Fruit fly (Drosophila melanogaster) whole organism, prepupa: ENCODE measurements around the gene CG12502.

Source experiments
- Blimp-1 ChIP-seq: fragments of 200-800 bp; sonication (Bioruptor generic); optimal IDR thresholded peaks from 3 replicates; lab custom pipeline; 2017; ENCODE audit warnings: missing biosample characterization, missing genetic modification characterization, mild to moderate bottlenecking, moderate library complexity, missing genetic modification reagents
- CG10669 ChIP-seq: fragments of 200-800 bp; sonication (Bioruptor generic); optimal IDR thresholded peaks from 3 replicates; lab custom pipeline; 2018; ENCODE audit warnings: missing biosample characterization, mild to moderate bottlenecking, missing genetic modification characterization, moderate library complexity
- CG11294 ChIP-seq: fragments of 200-800 bp; sonication (Bioruptor generic); IDR thresholded peaks from 2 replicates; pipeline ENCODE4 v1.3.6; 2022; ENCODE audit warnings: missing biosample characterization, missing genetic modification characterization
- CG11762 ChIP-seq: fragments of 200-800 bp; sonication (Bioruptor generic); optimal IDR thresholded peaks from 3 replicates; lab custom pipeline; 2016; ENCODE audit warnings: missing biosample characterization, missing genetic modification characterization; ENCODE audit not compliant: insufficient read depth
- CG11902 ChIP-seq: fragments of 200-800 bp; sonication (Bioruptor generic); optimal IDR thresholded peaks from 3 replicates; lab custom pipeline; 2016; ENCODE audit warnings: missing biosample characterization, missing genetic modification characterization
- CG15336 ChIP-seq: fragments of 200-800 bp; sonication (Bioruptor generic); IDR thresholded peaks from 2 replicates; pipeline ENCODE4 v1.3.6; 2022; ENCODE audit warnings: missing biosample characterization, missing genetic modification characterization
- CG1621 ChIP-seq: fragments of 200-800 bp; sonication (Bioruptor generic); optimal IDR thresholded peaks from 3 replicates; lab custom pipeline; 2018; ENCODE audit warnings: missing biosample characterization, mild to moderate bottlenecking, missing genetic modification characterization
- CG16779 ChIP-seq: fragments of 200-800 bp; sonication (Bioruptor generic); optimal IDR thresholded peaks from 3 replicates; lab custom pipeline; 2017; ENCODE audit warnings: missing biosample characterization, mild to moderate bottlenecking, missing genetic modification characterization
- CG3032 ChIP-seq: fragments of 200-800 bp; optimal IDR thresholded peaks from 2 replicates; lab custom pipeline; 2019; ENCODE audit warnings: missing biosample characterization, mild to moderate bottlenecking, missing genetic modification characterization, moderate library complexity
- CG31627 ChIP-seq: fragments of 200-800 bp; sonication (Bioruptor generic); optimal IDR thresholded peaks from 3 replicates; lab custom pipeline; 2016; ENCODE audit warnings: missing biosample characterization, missing genetic modification characterization
- CG32006 ChIP-seq: fragments of 200-800 bp; sonication (Bioruptor generic); optimal IDR thresholded peaks from 3 replicates; lab custom pipeline; 2017; ENCODE audit warnings: missing biosample characterization, mild to moderate bottlenecking, missing genetic modification characterization
- CG34406 ChIP-seq: fragments of 200-800 bp; sonication (Bioruptor generic); optimal IDR thresholded peaks from 3 replicates; lab custom pipeline; 2016; ENCODE audit warnings: missing biosample characterization, missing genetic modification characterization
- CG3919 ChIP-seq: fragments of 200-800 bp; sonication (Bioruptor generic); optimal IDR thresholded peaks from 3 replicates; lab custom pipeline; 2016; ENCODE audit warnings: missing biosample characterization, missing genetic modification characterization
- CG4318 ChIP-seq: fragments of 200-800 bp; sonication (Bioruptor generic); optimal IDR thresholded peaks from 3 replicates; lab custom pipeline; 2017; ENCODE audit warnings: missing biosample characterization, mild to moderate bottlenecking, missing genetic modification characterization
- CG6163 ChIP-seq: fragments of 200-800 bp; sonication (Bioruptor generic); IDR thresholded peaks from 3 replicates; pipeline ENCODE4 v1.3.6; 2022; ENCODE audit warnings: missing biosample characterization, missing genetic modification characterization
- CG6276 ChIP-seq: fragments of 200-800 bp; sonication (Bioruptor generic); optimal IDR thresholded peaks from 2 replicates; lab custom pipeline; 2017; ENCODE audit warnings: missing biosample characterization, mild to moderate bottlenecking, missing genetic modification characterization
- CG6792 ChIP-seq: fragments of 200-800 bp; sonication (Bioruptor generic); optimal IDR thresholded peaks from 3 replicates; lab custom pipeline; 2016; ENCODE audit warnings: missing biosample characterization, missing genetic modification characterization
- CG6808 ChIP-seq: fragments of 200-800 bp; sonication (Bioruptor generic); optimal IDR thresholded peaks from 3 replicates; lab custom pipeline; 2017; ENCODE audit warnings: missing biosample characterization, missing genetic modification characterization, mild to moderate bottlenecking, moderate library complexity, missing genetic modification reagents
- CG6854 ChIP-seq: fragments of 200-800 bp; sonication (Bioruptor generic); optimal IDR thresholded peaks from 2 replicates; lab custom pipeline; 2017; ENCODE audit warnings: missing biosample characterization, mild to moderate bottlenecking, missing genetic modification characterization
- CG7368 ChIP-seq: fragments of 200-800 bp; sonication (Bioruptor generic); optimal IDR thresholded peaks from 3 replicates; lab custom pipeline; 2016; ENCODE audit warnings: missing biosample characterization, missing genetic modification characterization
- CG8119 ChIP-seq: fragments of 200-800 bp; sonication (Bioruptor generic); IDR thresholded peaks from 3 replicates; pipeline ENCODE4 v1.3.6; 2022; ENCODE audit warnings: missing biosample characterization, missing genetic modification characterization
- CG8319 ChIP-seq: fragments of 200-800 bp; sonication (Bioruptor generic); optimal IDR thresholded peaks from 3 replicates; lab custom pipeline; 2016; ENCODE audit warnings: missing biosample characterization, missing genetic modification characterization
- CG8632 ChIP-seq: fragments of 200-800 bp; sonication (Bioruptor generic); optimal IDR thresholded peaks from 3 replicates; lab custom pipeline; 2016; ENCODE audit warnings: missing biosample characterization, missing genetic modification characterization
- CG9139 ChIP-seq: fragments of 200-800 bp; sonication (Bioruptor generic); optimal IDR thresholded peaks from 3 replicates; lab custom pipeline; 2017; ENCODE audit warnings: missing biosample characterization, mild to moderate bottlenecking, missing genetic modification characterization
- Eip75B ChIP-seq: fragments of 200-800 bp; sonication (Bioruptor generic); optimal IDR thresholded peaks from 3 replicates; lab custom pipeline; 2016; ENCODE audit warnings: missing biosample characterization, missing genetic modification characterization
- Eip93F ChIP-seq: fragments of 200-800 bp; sonication (Bioruptor generic); optimal IDR thresholded peaks from 2 replicates; lab custom pipeline; 2016; ENCODE audit warnings: missing biosample characterization, mild to moderate bottlenecking, missing genetic modification characterization
- Ets21C ChIP-seq: fragments of 200-800 bp; sonication (Bioruptor generic); optimal IDR thresholded peaks from 3 replicates; lab custom pipeline; 2016; ENCODE audit warnings: missing biosample characterization, missing genetic modification characterization
- Ets96B ChIP-seq: fragments of 200-800 bp; optimal IDR thresholded peaks from 2 replicates; lab custom pipeline; 2019; ENCODE audit warnings: missing biosample characterization, mild to moderate bottlenecking, missing genetic modification characterization, moderate library complexity
- Gug ChIP-seq: fragments of 200-800 bp; sonication (Bioruptor generic); IDR thresholded peaks from 2 replicates; pipeline ENCODE4 v1.3.6; 2022; ENCODE audit warnings: missing biosample characterization, missing genetic modification characterization
- Hr38 ChIP-seq: sonication (Bioruptor generic); optimal IDR thresholded peaks from 2 replicates; lab custom pipeline; 2016; ENCODE audit warnings: missing biosample characterization, missing genetic modification characterization
- Hr39 ChIP-seq: fragments of 200-800 bp; sonication (Bioruptor generic); optimal IDR thresholded peaks from 2 replicates; lab custom pipeline; 2016; ENCODE audit warnings: missing biosample characterization, missing genetic modification characterization
- Hr4 ChIP-seq: fragments of 200-800 bp; sonication (Bioruptor generic); optimal IDR thresholded peaks from 3 replicates; lab custom pipeline; 2016; ENCODE audit warnings: missing biosample characterization, missing genetic modification characterization
- Lpt ChIP-seq: fragments of 200-800 bp; sonication (Bioruptor generic); optimal IDR thresholded peaks from 3 replicates; lab custom pipeline; 2016; ENCODE audit warnings: missing biosample characterization, missing genetic modification characterization
- Met ChIP-seq: fragments of 200-800 bp; sonication (Bioruptor generic); optimal IDR thresholded peaks from 3 replicates; lab custom pipeline; 2016; ENCODE audit warnings: missing biosample characterization, missing genetic modification characterization
- OdsH ChIP-seq: fragments of 200-800 bp; sonication (Bioruptor generic); optimal IDR thresholded peaks from 3 replicates; lab custom pipeline; 2016; ENCODE audit warnings: missing biosample characterization, missing genetic modification characterization
- Smox ChIP-seq: fragments of 200-800 bp; sonication (Bioruptor generic); optimal IDR thresholded peaks from 3 replicates; lab custom pipeline; 2016; ENCODE audit warnings: missing biosample characterization, missing genetic modification characterization
- Sox102F ChIP-seq: fragments of 200-800 bp; sonication (Bioruptor generic); optimal IDR thresholded peaks from 2 replicates; lab custom pipeline; 2016; ENCODE audit warnings: missing biosample characterization, mild to moderate bottlenecking, missing genetic modification characterization
- Sox14 ChIP-seq: fragments of 200-800 bp; sonication (Bioruptor generic); optimal IDR thresholded peaks from 3 replicates; lab custom pipeline; 2016; ENCODE audit warnings: missing biosample characterization, missing genetic modification characterization
- cyc ChIP-seq: fragments of 200-800 bp; sonication (Bioruptor generic); optimal IDR thresholded peaks from 3 replicates; lab custom pipeline; 2016; ENCODE audit warnings: missing biosample characterization, missing genetic modification characterization
- dsx ChIP-seq: fragments of 200-800 bp; optimal IDR thresholded peaks from 3 replicates; lab custom pipeline; 2019; ENCODE audit warnings: missing biosample characterization, mild to moderate bottlenecking, missing genetic modification characterization, moderate library complexity; ENCODE audit not compliant: poor library complexity, severe bottlenecking
- esn ChIP-seq: fragments of 200-800 bp; sonication (Bioruptor generic); optimal IDR thresholded peaks from 2 replicates; lab custom pipeline; 2016; ENCODE audit warnings: missing biosample characterization, mild to moderate bottlenecking, missing genetic modification characterization, moderate library complexity
- fd59A ChIP-seq: fragments of 200-800 bp; sonication (Bioruptor generic); optimal IDR thresholded peaks from 2 replicates; lab custom pipeline; 2017; ENCODE audit warnings: missing biosample characterization, mild to moderate bottlenecking, missing genetic modification characterization, missing genetic modification reagents
- fd85E ChIP-seq: fragments of 200-800 bp; sonication (Bioruptor generic); optimal IDR thresholded peaks from 3 replicates; lab custom pipeline; 2016; ENCODE audit warnings: missing biosample characterization, missing genetic modification characterization
- fkh ChIP-seq: fragments of 200-800 bp; sonication (Bioruptor generic); optimal IDR thresholded peaks from 3 replicates; lab custom pipeline; 2017; ENCODE audit warnings: missing biosample characterization, mild to moderate bottlenecking, missing genetic modification characterization, moderate library complexity
- lz ChIP-seq: fragments of 200-800 bp; sonication (Bioruptor generic); optimal IDR thresholded peaks from 3 replicates; lab custom pipeline; 2016; ENCODE audit warnings: missing biosample characterization, missing genetic modification characterization
- net ChIP-seq: fragments of 200-800 bp; sonication (Bioruptor generic); optimal IDR thresholded peaks from 3 replicates; lab custom pipeline; 2016; ENCODE audit warnings: missing biosample characterization, missing genetic modification characterization
- pdm3 ChIP-seq: fragments of 200-800 bp; sonication (Bioruptor generic); optimal IDR thresholded peaks from 3 replicates; lab custom pipeline; 2016; ENCODE audit warnings: missing biosample characterization, missing genetic modification characterization
- spab ChIP-seq: fragments of 200-800 bp; sonication (Bioruptor generic); optimal IDR thresholded peaks from 2 replicates; lab custom pipeline; 2017; ENCODE audit warnings: missing biosample characterization, mild to moderate bottlenecking, missing genetic modification characterization, missing genetic modification reagents
- svp ChIP-seq: fragments of 200-800 bp; sonication (Bioruptor generic); peaks from one replicate; lab custom pipeline; 2016; ENCODE audit warnings: missing biosample characterization, missing genetic modification characterization
- vri ChIP-seq: fragments of 200-800 bp; sonication (Bioruptor generic); optimal IDR thresholded peaks from 3 replicates; lab custom pipeline; 2016; ENCODE audit warnings: missing biosample characterization, mild to moderate bottlenecking, missing genetic modification characterization

Gene CG12502

DNA sequence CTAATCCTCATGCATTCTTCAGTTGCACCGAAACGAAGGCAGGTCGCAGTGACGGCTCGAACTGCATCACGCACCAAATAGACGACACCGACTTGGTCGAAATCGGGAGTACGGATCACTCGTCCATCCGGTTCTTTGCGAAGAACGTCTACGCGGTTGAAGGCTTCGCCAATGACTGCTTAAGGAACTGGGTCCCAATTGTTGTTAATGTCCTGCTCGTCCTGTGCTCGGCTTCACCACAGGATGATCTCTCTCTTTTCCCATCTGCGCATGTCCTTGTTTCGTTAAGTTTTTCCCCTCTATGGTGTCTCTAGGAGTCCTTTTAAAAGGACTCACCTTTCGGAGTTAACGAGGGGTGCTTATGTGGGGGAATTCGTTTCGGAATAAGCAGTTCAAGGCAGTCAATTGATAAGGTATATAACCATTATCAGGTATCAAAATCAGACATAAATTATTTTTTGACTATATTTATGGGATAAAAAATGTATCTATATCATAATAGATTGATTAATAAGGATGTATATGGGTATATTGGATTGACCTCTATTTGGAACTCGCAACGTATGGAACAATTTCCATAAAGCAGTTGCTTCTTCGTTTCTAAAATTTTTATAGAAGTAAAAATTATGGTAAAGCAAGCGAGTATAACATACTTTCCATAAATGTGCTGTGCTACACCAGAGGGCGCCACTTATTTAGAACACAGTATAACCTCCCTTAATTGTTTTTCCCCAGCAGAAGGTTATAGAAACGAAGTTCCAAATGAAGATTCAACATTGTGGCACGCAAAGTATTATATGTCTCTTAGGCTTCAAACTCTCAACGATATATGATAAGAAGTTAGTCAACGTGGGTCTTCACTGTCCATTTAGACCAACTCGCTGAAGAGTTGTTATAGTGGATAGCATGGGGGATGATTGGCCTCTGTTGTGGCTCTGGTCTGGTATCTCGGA lies 7.9 kb upstream of the CG12502 start, which contains the start of gene dpr20:
dpr20 (minus strand) TSS at position 186 of the 953 bp plus-strand sequence.
- TF ChIP-seq fd59A (GFP tag; lab: Kevin White, UChicago) (peak; percentile 50), esn (GFP tag; lab: Kevin White, UChicago) (peak; percentile 66), CG10669 (GFP tag; lab: Kevin White, UChicago) (peak; percentile 80), CG3032 (tag; lab: Kevin White, UChicago) (peak; percentile 76), Sox14 (GFP tag; lab: Kevin White, UChicago) (peak; percentile 78), CG31627 (GFP tag; lab: Kevin White, UChicago) (peak; percentile 64), CG6854 (GFP tag; lab: Kevin White, UChicago) (no peak), CG32006 (GFP tag; lab: Kevin White, UChicago) (peak; percentile 77), CG8319 (GFP tag; lab: Kevin White, UChicago) (peak; percentile 36), CG8632 (GFP tag; lab: Kevin White, UChicago) (peak; percentile 30), lz (GFP tag; lab: Kevin White, UChicago) (peak; percentile 61), CG15336 (GFP tag; lab: Robert Waterston, UW) (peak; percentile 86), Blimp-1 (GFP tag; lab: Kevin White, UChicago) (no peak), spab (GFP tag; lab: Kevin White, UChicago) (peak; percentile 68), Eip93F (GFP tag; lab: Kevin White, UChicago) (no peak), CG6808 (GFP tag; lab: Kevin White, UChicago) (peak; percentile 65), Smox (peak; percentile 51), Lpt (GFP tag; lab: Kevin White, UChicago) (peak; percentile 48), CG11902 (peak; percentile 52), CG6792 (GFP tag; lab: Kevin White, UChicago) (peak; percentile 59), Eip75B (GFP tag; lab: Kevin White, UChicago) (peak; percentile 64), Hr4 (GFP tag; lab: Kevin White, UChicago) (peak; percentile 84), CG7368 (GFP tag; lab: Kevin White, UChicago) (peak; percentile 83), fkh (GFP tag; lab: Kevin White, UChicago) (peak; percentile 8), CG4318 (GFP tag; lab: Kevin White, UChicago) (peak; percentile 61), CG9139 (GFP tag; lab: Kevin White, UChicago) (peak; percentile 53), Hr39 (GFP tag; lab: Kevin White, UChicago) (peak; percentile 72), fd85E (GFP tag; lab: Kevin White, UChicago) (peak; percentile 14), Gug (GFP tag; lab: Robert Waterston, UW) (peak; percentile 86), vri (GFP tag; lab: Kevin White, UChicago) (no peak), Ets21C (peak; percentile 37), CG11294 (GFP tag; lab: Robert Waterston, UW) (peak; percentile 93), CG1621 (peak; percentile 74), Ets96B (tag; lab: Kevin White, UChicago) (peak; percentile 79), CG6276 (GFP tag; lab: Kevin White, UChicago) (peak; percentile 84), CG11762 (GFP tag; lab: Kevin White, UChicago) (peak; percentile 67), CG3919 (GFP tag; lab: Kevin White, UChicago) (peak; percentile 87), dsx (GFP tag; lab: Kevin White, UChicago) (peak; percentile 78), pdm3 (GFP tag; lab: Kevin White, UChicago) (peak; percentile 76), OdsH (peak; percentile 77), CG34406 (peak; percentile 44), Met (GFP tag; lab: Kevin White, UChicago) (peak; percentile 65), cyc (GFP tag; lab: Kevin White, UChicago) (peak; percentile 79), svp (GFP tag; lab: Kevin White, UChicago) (peak; percentile 71), Hr38 (GFP tag; lab: Kevin White, UChicago) (no peak), net (peak; percentile 71), Sox102F (GFP tag; lab: Kevin White, UChicago) (peak; percentile 58), CG8119 (GFP tag; lab: Robert Waterston, UW) (peak; percentile 76), CG16779 (tag; lab: Kevin White, UChicago) (peak; percentile 32), CG6163 (peak; percentile 91)
